Fruit fly (Drosophila melanogaster): ENCODE data around the gene CG34448.

CG34448 gene

dm6 chr2L:2430251-2430650, 12.5 kb upstream of the CG34448 start (continued):
- TF ChIP-seq CkIIα-i1 (GFP tag; IDR thresholded peaks at IDR 0.05), result no peak
- no peak for TF ChIP-seq Dll (GFP tag; IDR thresholded peaks at IDR 0.05; ENCODE audit: partially characterized antibody)
- TF ChIP-seq CG11696 (GFP tag; IDR thresholded peaks at IDR 0.05), result no peak
- TF ChIP-seq lbe (GFP tag; optimal IDR thresholded peaks at IDR 0.05), result no peak
- TF ChIP-seq Atf-2 (GFP tag; optimal IDR thresholded peaks at IDR 0.05), result no peak
- TF ChIP-seq Vsx1 (GFP tag; optimal IDR thresholded peaks at IDR 0.05), result no peak
- no peak for TF ChIP-seq D19A (tag; optimal IDR thresholded peaks at IDR 0.05)
- TF ChIP-seq tgo (GFP tag; IDR thresholded peaks at IDR 0.05), result no peak
- no peak for TF ChIP-seq nau (GFP tag; optimal IDR thresholded peaks at IDR 0.05)
- no peak for TF ChIP-seq grau (tag; optimal IDR thresholded peaks at IDR 0.05)
- no peak for TF ChIP-seq disco-r (GFP tag; optimal IDR thresholded peaks at IDR 0.05)
- no peak for TF ChIP-seq Hmr (GFP tag; optimal IDR thresholded peaks at IDR 0.05)
- peak; percentile 59 for TF ChIP-seq crol (GFP tag; IDR thresholded peaks at IDR 0.05)
- TF ChIP-seq HLH3B (GFP tag; IDR thresholded peaks at IDR 0.05), result no peak
- TF ChIP-seq CG4328 (GFP tag; optimal IDR thresholded peaks at IDR 0.05), result no peak
- TF ChIP-seq CG17568 (GFP tag; optimal IDR thresholded peaks at IDR 0.05), result no peak
- TF ChIP-seq PHDP (tag; optimal IDR thresholded peaks at IDR 0.05), result no peak
- no peak for TF ChIP-seq cwo (GFP tag; optimal IDR thresholded peaks at IDR 0.05)

dm6 chr2L:2429588-2429987, 11.8 kb upstream of the CG34448 start:
- TF ChIP-seq chif (GFP tag; optimal IDR thresholded peaks at IDR 0.05) (no peak), Awh (GFP tag; IDR thresholded peaks at IDR 0.05) (peak; percentile 77), sd (tag; optimal IDR thresholded peaks at IDR 0.05) (peak; percentile 10), da (GFP tag; optimal IDR thresholded peaks at IDR 0.05) (no peak)

- no peak for TF ChIP-seq CG1529 (GFP tag; optimal IDR thresholded peaks at IDR 0.05)
- no peak for TF ChIP-seq ewg (GFP tag; optimal IDR thresholded peaks at IDR 0.05)
- TF ChIP-seq Mes4 (GFP tag; optimal IDR thresholded peaks at IDR 0.05), result no peak
- no peak for TF ChIP-seq ind (GFP tag; optimal IDR thresholded peaks at IDR 0.05)
- peak; percentile 84; the same call in 2 of the 3 replicates for TF ChIP-seq CG6175 (GFP tag; IDR thresholded peaks at IDR 0.05)
- peak in 1 of 2 experiments; percentile 22 for TF ChIP-seq Trl (optimal IDR thresholded peaks at IDR 0.05)
- TF ChIP-seq Trl (GFP tag; optimal IDR thresholded peaks at IDR 0.05), result no peak
- TF ChIP-seq sens-2 (GFP tag; IDR thresholded peaks at IDR 0.05), result no peak
- TF ChIP-seq CG13296 (GFP tag; optimal IDR thresholded peaks at IDR 0.05), result no peak
- TF ChIP-seq Hey (tag; optimal IDR thresholded peaks at IDR 0.05), result no peak
- TF ChIP-seq Adf1 (GFP tag; IDR thresholded peaks at IDR 0.05), result peak; percentile 39
- TF ChIP-seq shn (GFP tag; optimal IDR thresholded peaks at IDR 0.05), result no peak
- TF ChIP-seq CG15696 (tag; optimal IDR thresholded peaks at IDR 0.05), result no peak
- 0 out of 3 replicates have a peak, but pooled peaks have one; percentile 15 for TF ChIP-seq Aef1 (GFP tag; IDR thresholded peaks at IDR 0.05)
- TF ChIP-seq Deaf1 (tag; optimal IDR thresholded peaks at IDR 0.05), result peak; percentile 44
- no peak for TF ChIP-seq ERR (GFP tag; optimal IDR thresholded peaks at IDR 0.05)
- no peak for TF ChIP-seq cad (GFP tag; optimal IDR thresholded peaks at IDR 0.05)
- peak; percentile 11 for TF ChIP-seq cg (GFP tag; optimal IDR thresholded peaks at IDR 0.05)
- TF ChIP-seq CG8478 (optimal IDR thresholded peaks at IDR 0.05), result peak; percentile 23
- TF ChIP-seq CG14710 (tag; optimal IDR thresholded peaks at IDR 0.05), result no peak
- TF ChIP-seq CkIIα-i1 (GFP tag; IDR thresholded peaks at IDR 0.05), result no peak
- peak; percentile 31; the same call in 1 of the 2 replicates for TF ChIP-seq sob (GFP tag; IDR thresholded peaks at IDR 0.05)
Observed at dm6 chr2L:2428209-2428488, 10.4 kb upstream of the CG34448 start, which contains the start of gene dpp. Gene dpp (plus strand): TSS chr2L:2428372.
